Fruit fly (Drosophila melanogaster) whole organism, adult: Measurements from ENCODE around the gene Pmvk.

Source experiments
- CG12768 ChIP-seq: fragments of 200-800 bp; sonication (Bioruptor generic); optimal IDR thresholded peaks from 2 replicates; lab custom pipeline; 2017; ENCODE audit warnings: missing biosample characterization, missing genetic modification characterization, mild to moderate bottlenecking, moderate library complexity, missing genetic modification reagents
- CG14711 ChIP-seq: fragments of 200-800 bp; sonication (Bioruptor generic); optimal IDR thresholded peaks from 2 replicates; lab custom pipeline; 2018; ENCODE audit warnings: missing biosample characterization, mild to moderate bottlenecking, missing genetic modification characterization, moderate library complexity
- CG1620 ChIP-seq: fragments of 200-800 bp; sonication (Bioruptor generic); optimal IDR thresholded peaks from 2 replicates; lab custom pipeline; 2016; ENCODE audit warnings: missing biosample characterization, missing genetic modification characterization
- CG7101 ChIP-seq: fragments of 200-800 bp; sonication (Bioruptor generic); optimal IDR thresholded peaks from 2 replicates; lab custom pipeline; 2018; ENCODE audit warnings: missing biosample characterization, mild to moderate bottlenecking, missing genetic modification characterization, moderate library complexity
- Hr96 ChIP-seq: fragments of 200-800 bp; sonication (Bioruptor generic); optimal IDR thresholded peaks from 2 replicates; lab custom pipeline; 2016; ENCODE audit warnings: missing biosample characterization, missing genetic modification characterization
- cic ChIP-seq: fragments of 200-800 bp; sonication (Bioruptor generic); optimal IDR thresholded peaks from 2 replicates; lab custom pipeline; 2017; ENCODE audit warnings: missing biosample characterization, mild to moderate bottlenecking, missing genetic modification characterization, moderate library complexity
- kay ChIP-seq: fragments of 200-800 bp; sonication (Bioruptor generic); peaks from one replicate; lab custom pipeline; 2016; ENCODE audit warnings: missing biosample characterization, missing genetic modification characterization, borderline replicate concordance

- TF ChIP-seq kay (GFP tag; lab: Kevin White, UChicago), result no peak
- peak; percentile 79 for TF ChIP-seq CG1620 (GFP tag; lab: Kevin White, UChicago)
- TF ChIP-seq Hr96 (GFP tag; lab: Kevin White, UChicago), result peak; percentile 75
- peak; percentile 70 for TF ChIP-seq CG7101 (tag; lab: Kevin White, UChicago)
- peak; percentile 72 for TF ChIP-seq CG14711 (tag; lab: Kevin White, UChicago)
- TF ChIP-seq cic (GFP tag; lab: Kevin White, UChicago), result peak; percentile 9
- TF ChIP-seq CG12768, result peak; percentile 49
Observed at dm6 chr2L:19583926-19584392, 3.8 kb upstream of the Pmvk start, which contains the start of the genes PCNA2 and CG10366.
